Worm (Caenorhabditis elegans) whole organism, L2 larva: Measurements from ENCODE around the gene trim-21.
A peak's percentile ranks its signal among the peaks of the same experiment; 100 is the strongest.

Experiments used
- aly-2 ChIP-seq: fragments of 150-350 bp; optimal IDR thresholded peaks from 2 replicates; lab custom pipeline; 2014; ENCODE audit warnings: missing biosample characterization, missing genetic modification characterization
- fos-1 ChIP-seq: fragments of 150-350 bp; optimal IDR thresholded peaks from 2 replicates; lab custom pipeline; 2014; ENCODE audit warnings: missing biosample characterization, missing genetic modification characterization
- lin-11 ChIP-seq: fragments of 150-350 bp; sonication (generic microtip); optimal IDR thresholded peaks from 2 replicates; lab custom pipeline; 2014; ENCODE audit warnings: missing biosample characterization, missing genetic modification characterization, inconsistent platforms, mixed read lengths
- lin-13 ChIP-seq: fragments of 150-350 bp; optimal IDR thresholded peaks from 2 replicates; lab custom pipeline; 2014; ENCODE audit warnings: missing biosample characterization, missing genetic modification reagents, missing genetic modification characterization
- lsy-2 ChIP-seq, 2 experiments: fragments of 150-350 bp in 1 of 2; sonication (generic microtip) in 1 of 2; optimal IDR thresholded peaks; 2 replicates each; lab custom pipeline; 2014 to 2017; ENCODE audit warnings: missing biosample characterization in 2 of 2, missing genetic modification characterization in 2 of 2
- nhr-12 ChIP-seq: fragments of 150-350 bp; optimal IDR thresholded peaks from 2 replicates; lab custom pipeline; 2014; ENCODE audit warnings: missing biosample characterization, missing genetic modification characterization
- nhr-23 ChIP-seq: fragments of 150-350 bp; optimal IDR thresholded peaks from 2 replicates; lab custom pipeline; 2014; ENCODE audit warnings: missing biosample characterization, missing genetic modification reagents, missing genetic modification characterization
- nhr-237 ChIP-seq: fragments of 150-350 bp; optimal IDR thresholded peaks from 2 replicates; lab custom pipeline; 2014; ENCODE audit warnings: missing biosample characterization, missing genetic modification characterization
- snpc-4 ChIP-seq: fragments of 150-350 bp; optimal IDR thresholded peaks from 2 replicates; lab custom pipeline; 2014; ENCODE audit warnings: missing biosample characterization, missing genetic modification characterization
- zag-1 ChIP-seq: fragments of 150-350 bp; optimal IDR thresholded peaks from 2 replicates; lab custom pipeline; 2014; ENCODE audit warnings: missing biosample characterization, missing genetic modification characterization
- ztf-11 ChIP-seq: sonication (generic microtip); optimal IDR thresholded peaks from 2 replicates; lab custom pipeline; 2017; ENCODE audit warnings: missing biosample characterization, missing genetic modification characterization

- TF ChIP-seq nhr-23 (tag; lab: Kevin White, UChicago) (no peak), ztf-11 (tag; lab: Kevin White, UChicago) (no peak), snpc-4 (tag; lab: Kevin White, UChicago) (no peak), nhr-12 (tag; lab: Kevin White, UChicago) (no peak), lin-13 (GFP tag; lab: Kevin White, UChicago) (no peak), aly-2 (tag; lab: Kevin White, UChicago) (no peak), fos-1 (peak; percentile 74), lsy-2 (tag; optimal IDR thresholded peaks at IDR 0.05; lab: Kevin White, UChicago) (no peak), zag-1 (tag; lab: Kevin White, UChicago) (no peak), nhr-237 (tag; lab: Kevin White, UChicago) (no peak), lin-11 (tag; lab: Kevin White, UChicago) (no peak)
Measured at ce11 chrII:2292549-2292948, 20.1 kb downstream of the trim-21 start.
